Fruit fly (Drosophila melanogaster): Measurements from ENCODE around the gene Sld5.

The Sld5 gene

DNA sequence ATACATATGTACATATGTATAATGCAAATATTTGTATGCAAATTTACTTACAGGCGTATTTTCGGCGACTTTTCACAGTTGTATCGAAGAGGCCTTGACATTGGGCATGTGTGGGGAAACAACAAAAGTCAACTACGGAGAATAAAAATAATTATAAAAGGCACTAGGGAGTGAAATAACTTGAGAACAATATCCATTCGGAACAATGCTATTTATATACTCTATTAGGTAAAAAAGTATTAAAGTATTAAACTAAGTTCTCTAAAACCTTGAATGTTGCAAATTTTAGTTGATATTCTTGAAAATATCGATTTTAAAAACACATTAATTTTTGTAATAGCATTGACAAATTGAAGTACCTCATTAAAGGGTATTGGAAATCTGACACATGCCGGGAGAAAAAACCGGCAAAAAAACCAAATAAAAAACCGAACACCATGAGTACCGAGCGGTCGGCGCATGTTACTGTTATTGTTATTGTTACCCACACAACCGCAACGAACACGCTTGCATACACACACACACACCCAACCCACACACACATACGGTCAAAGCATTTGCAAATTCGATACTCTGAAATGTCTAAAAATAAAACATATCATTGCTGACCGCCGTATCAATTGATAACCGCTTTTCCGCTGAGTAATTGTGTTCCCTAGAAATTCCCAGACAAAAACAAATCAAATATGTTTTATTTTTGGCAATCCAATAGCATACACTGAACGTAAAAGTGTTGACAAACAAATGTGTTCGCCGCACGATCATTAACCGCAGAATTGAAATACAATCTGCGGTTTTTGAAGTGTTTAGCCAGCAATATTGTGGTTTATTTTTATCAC lies 48.2 kb upstream of the Sld5 start:
- no peak for TF ChIP-seq Abd-B (GFP tag; optimal IDR thresholded peaks at IDR 0.05)
- TF ChIP-seq Rel (GFP tag; optimal IDR thresholded peaks at IDR 0.05): no peak
- TF ChIP-seq Rel (tag; optimal IDR thresholded peaks at IDR 0.05): peak; percentile 70
- no peak for TF ChIP-seq Dif (GFP tag; optimal IDR thresholded peaks at IDR 0.05; ENCODE audit: partially characterized antibody)
- TF ChIP-seq h (GFP tag; optimal IDR thresholded peaks at IDR 0.05): peak; percentile 87
- no peak for TF ChIP-seq N (GFP tag; optimal IDR thresholded peaks at IDR 0.05)
- TF ChIP-seq ey (GFP tag; optimal IDR thresholded peaks at IDR 0.05): peak; percentile 66
- no peak for TF ChIP-seq usp (GFP tag; optimal IDR thresholded peaks at IDR 0.05)
- peak; percentile 83 for TF ChIP-seq Sp1 (GFP tag; optimal IDR thresholded peaks at IDR 0.05)
- TF ChIP-seq pan (optimal IDR thresholded peaks at IDR 0.05): no peak
- peak; percentile 69 for TF ChIP-seq br (GFP tag; optimal IDR thresholded peaks at IDR 0.05)
- no peak for TF ChIP-seq Vsx2 (GFP tag; optimal IDR thresholded peaks at IDR 0.05; ENCODE audit: partially characterized antibody)
- TF ChIP-seq fru (GFP tag; optimal IDR thresholded peaks at IDR 0.05): peak; percentile 85
- no peak for TF ChIP-seq sv (GFP tag; optimal IDR thresholded peaks at IDR 0.05)
- peak; percentile 8 for TF ChIP-seq Dfd (GFP tag; optimal IDR thresholded peaks at IDR 0.05)
- TF ChIP-seq woc (GFP tag; optimal IDR thresholded peaks at IDR 0.05): peak; percentile 49
- no peak for TF ChIP-seq sage (GFP tag; optimal IDR thresholded peaks at IDR 0.05)
- TF ChIP-seq CrebA (GFP tag; optimal IDR thresholded peaks at IDR 0.05; ENCODE audit: borderline replicate concordance): no peak
- TF ChIP-seq jim (GFP tag; optimal IDR thresholded peaks at IDR 0.05): peak; percentile 54
- peak in 1 of 2 experiments; percentile 86 for TF ChIP-seq foxo (GFP tag; optimal IDR thresholded peaks at IDR 0.05)
- no peak for TF ChIP-seq Mio (GFP tag; optimal IDR thresholded peaks at IDR 0.05)
- TF ChIP-seq Hnf4 (GFP tag; optimal IDR thresholded peaks at IDR 0.05): peak; percentile 71
- no peak for TF ChIP-seq Myc (optimal IDR thresholded peaks at IDR 0.05)
- TF ChIP-seq CG9705 (GFP tag; optimal IDR thresholded peaks at IDR 0.05): no peak
- TF ChIP-seq lola (GFP tag; optimal IDR thresholded peaks at IDR 0.05): no peak
- TF ChIP-seq tai (GFP tag; optimal IDR thresholded peaks at IDR 0.05): peak; percentile 55
- no peak for TF ChIP-seq dsf (GFP tag; optimal IDR thresholded peaks at IDR 0.05; ENCODE audit: borderline replicate concordance)
- TF ChIP-seq psq (GFP tag; optimal IDR thresholded peaks at IDR 0.05): peak; percentile 76
- TF ChIP-seq GATAd (GFP tag; optimal IDR thresholded peaks at IDR 0.05): no peak
- peak; percentile 78 for TF ChIP-seq rgr (GFP tag; optimal IDR thresholded peaks at IDR 0.05)
- TF ChIP-seq OdsH (GFP tag; optimal IDR thresholded peaks at IDR 0.05): peak; percentile 82
- TF ChIP-seq brk (GFP tag; optimal IDR thresholded peaks at IDR 0.05): peak; percentile 59
- TF ChIP-seq Hr78 (GFP tag; optimal IDR thresholded peaks at IDR 0.05): no peak
- peak; percentile 79 for TF ChIP-seq HLH106 (tag; optimal IDR thresholded peaks at IDR 0.05)
- no peak for TF ChIP-seq CG32264 (GFP tag; optimal IDR thresholded peaks at IDR 0.05)
- peak; percentile 52 for TF ChIP-seq dmrt93B (GFP tag; optimal IDR thresholded peaks at IDR 0.05)
- no peak for TF ChIP-seq dl (GFP tag; optimal IDR thresholded peaks at IDR 0.05; ENCODE audit: insufficient read depth in 1 of 2, partially characterized antibody in 2 of 2)
- TF ChIP-seq Hr83 (GFP tag; optimal IDR thresholded peaks at IDR 0.05; ENCODE audit: poor library complexity, severe bottlenecking): no peak
- TF ChIP-seq Jra (GFP tag; optimal IDR thresholded peaks at IDR 0.05): peak; percentile 58

DNA sequence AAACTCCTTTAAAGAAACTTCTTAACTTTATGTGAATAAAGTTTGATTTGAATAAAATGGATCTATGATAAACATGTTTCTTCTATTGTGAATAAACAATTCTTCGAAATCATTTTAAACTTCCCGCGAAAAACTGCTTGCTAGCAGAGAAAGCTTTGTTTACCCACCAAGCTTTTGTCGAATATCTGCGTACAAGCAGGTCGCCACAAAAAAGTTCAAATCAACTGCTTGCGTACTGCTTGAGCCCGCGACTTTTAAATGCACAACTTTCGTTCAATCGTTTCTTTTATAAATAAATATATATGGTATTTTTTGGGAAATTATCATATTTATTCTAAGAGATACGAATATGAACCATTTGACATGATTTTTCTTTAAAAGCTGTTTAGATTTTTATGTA lies 47.1 kb upstream of the Sld5 start:
- TF ChIP-seq dmrt93B (GFP tag; optimal IDR thresholded peaks at IDR 0.05) (no peak), lola (GFP tag; optimal IDR thresholded peaks at IDR 0.05) (peak; percentile 42), Myc (optimal IDR thresholded peaks at IDR 0.05) (peak; percentile 31), N (GFP tag; optimal IDR thresholded peaks at IDR 0.05) (peak; percentile 37)

Data from whole organism, wandering third instar larva.